Worm (Caenorhabditis elegans) whole organism, L1 larva: ENCODE measurements around the gene M03A1.3.

Experiments used
- nhr-76 ChIP-seq: sonication (generic microtip); optimal IDR thresholded peaks from 2 replicates; lab custom pipeline; 2017; ENCODE audit warnings: missing biosample characterization, missing genetic modification characterization
- pqm-1 ChIP-seq: sonication (generic microtip); optimal IDR thresholded peaks from 3 replicates; lab custom pipeline; 2017; ENCODE audit warnings: missing biosample characterization, missing genetic modification characterization
- unc-62 ChIP-seq: fragments of 150-350 bp; optimal IDR thresholded peaks from 2 replicates; lab custom pipeline; 2014; ENCODE audit warnings: missing biosample characterization, missing genetic modification reagents, missing genetic modification characterization
- ztf-11 ChIP-seq, 2 experiments: sonication (generic microtip); optimal IDR thresholded peaks; 2 replicates each; lab custom pipeline; 2016 to 2017; ENCODE audit warnings: missing genetic modification characterization in 2 of 2, missing biosample characterization in 1 of 2, missing compliant biosample characterization in 1 of 2

ce11 chrII:4601256-4601655 is 43.7 kb downstream of the M03A1.3 start, which contains the start of gene ipla-1:
- TF ChIP-seq unc-62 (GFP tag; lab: Kevin White, UChicago): no peak
- TF ChIP-seq pqm-1: no peak
- no peak for TF ChIP-seq nhr-76 (tag; lab: Kevin White, UChicago)
- TF ChIP-seq ztf-11 (tag; optimal IDR thresholded peaks at IDR 0.05; lab: Kevin White, UChicago): no peak
